Worm (Caenorhabditis elegans) whole organism, L2 larva: Measurements from ENCODE around the gene oac-37.

Experiments
- C34F6.9 ChIP-seq: fragments of 150-350 bp; optimal IDR thresholded peaks from 2 replicates; lab custom pipeline; 2014; ENCODE audit warnings: missing biosample characterization, missing genetic modification characterization
- F13H6.1 ChIP-seq: sonication (generic microtip); optimal IDR thresholded peaks from 2 replicates; lab custom pipeline; 2016; ENCODE audit warnings: missing genetic modification characterization, missing compliant biosample characterization
- ama-1 ChIP-seq: fragments of 150-350 bp; optimal IDR thresholded peaks from 2 replicates; lab custom pipeline; 2018; ENCODE audit warnings: inconsistent platforms
- egl-27 ChIP-seq: sonication (generic microtip); optimal IDR thresholded peaks from 3 replicates; lab custom pipeline; 2017; ENCODE audit warnings: missing biosample characterization, missing genetic modification reagents, missing genetic modification characterization
- lin-13 ChIP-seq: fragments of 150-350 bp; optimal IDR thresholded peaks from 2 replicates; lab custom pipeline; 2014; ENCODE audit warnings: missing biosample characterization, missing genetic modification reagents, missing genetic modification characterization
- nhr-10 ChIP-seq: sonication (generic microtip); optimal IDR thresholded peaks from 2 replicates; lab custom pipeline; 2017; ENCODE audit warnings: missing biosample characterization, missing genetic modification characterization
- nhr-11 ChIP-seq: fragments of 150-350 bp; optimal IDR thresholded peaks from 2 replicates; lab custom pipeline; 2014; ENCODE audit warnings: missing biosample characterization, missing genetic modification characterization
- unc-55 ChIP-seq: fragments of 150-350 bp; sonication (generic microtip); optimal IDR thresholded peaks from 3 replicates; lab custom pipeline; 2014; ENCODE audit warnings: missing biosample characterization, missing genetic modification reagents, missing genetic modification characterization

ce11 chrIV:14153261-14153660, 7.6 kb downstream of the oac-37 start, which contains the start of gene oac-38:
- TF ChIP-seq nhr-11 (no peak), F13H6.1 (no peak), nhr-10 (no peak), unc-55 (GFP tag; lab: Kevin White, UChicago) (no peak), lin-13 (GFP tag; lab: Kevin White, UChicago) (no peak), egl-27 (no peak), ama-1 (no peak), C34F6.9 (no peak)
